Fruit fly (Drosophila melanogaster): ENCODE measurements around the gene oc.

oc gene

dm6 chrX:8627171-8627570 lies 23.3 kb downstream of the oc start (continued):
- no peak for TF ChIP-seq CG13123 (GFP tag; optimal IDR thresholded peaks at IDR 0.05)
- peak; percentile 89 for TF ChIP-seq vvl (GFP tag; IDR thresholded peaks at IDR 0.05)
- TF ChIP-seq CkIIα-i1 (GFP tag; IDR thresholded peaks at IDR 0.05), result no peak
- peak; percentile 77 for TF ChIP-seq row (GFP tag; IDR thresholded peaks at IDR 0.05)
- TF ChIP-seq CG17359 (tag; optimal IDR thresholded peaks at IDR 0.05), result peak; percentile 73
- no peak for TF ChIP-seq abd-A (tag; optimal IDR thresholded peaks at IDR 0.05)
- peak; percentile 35; the same call in 1 of the 3 replicates for TF ChIP-seq CG11093 (GFP tag; IDR thresholded peaks at IDR 0.05)
- TF ChIP-seq Hmr (GFP tag; optimal IDR thresholded peaks at IDR 0.05), result no peak
- peak; percentile 22; the same call in 1 of the 2 replicates for TF ChIP-seq CG5953 (GFP tag; IDR thresholded peaks at IDR 0.05)
- peak; percentile 30 for TF ChIP-seq en (GFP tag; optimal IDR thresholded peaks at IDR 0.05)
- no peak for TF ChIP-seq Dll (GFP tag; IDR thresholded peaks at IDR 0.05; ENCODE audit: partially characterized antibody)
- TF ChIP-seq fd102C (GFP tag; optimal IDR thresholded peaks at IDR 0.05), result no peak
- TF ChIP-seq gt (GFP tag; IDR thresholded peaks at IDR 0.05), result 0 out of 2 replicates have a peak, but pooled peaks have one; percentile 22
- TF ChIP-seq Myb (GFP tag; optimal IDR thresholded peaks at IDR 0.05), result peak; percentile 22
- no peak; the same call in 1 of the 2 replicates for TF ChIP-seq Gsc (GFP tag; IDR thresholded peaks at IDR 0.05)
- TF ChIP-seq dan (GFP tag; IDR thresholded peaks at IDR 0.05), result no peak
- no peak for TF ChIP-seq HLH54F (GFP tag; optimal IDR thresholded peaks at IDR 0.05)
- TF ChIP-seq lov (optimal IDR thresholded peaks at IDR 0.05), result no peak
- peak; percentile 83; the same call in 2 of the 3 replicates for TF ChIP-seq lov (GFP tag; IDR thresholded peaks at IDR 0.05)
- no peak for TF ChIP-seq bigmax (GFP tag; optimal IDR thresholded peaks at IDR 0.05)
- no peak for TF ChIP-seq CG14014 (GFP tag; IDR thresholded peaks at IDR 0.05)
- TF ChIP-seq kni (GFP tag; optimal IDR thresholded peaks at IDR 0.05), result peak; percentile 2
- TF ChIP-seq CG1832 (GFP tag; optimal IDR thresholded peaks at IDR 0.05), result no peak
- TF ChIP-seq gce (GFP tag; IDR thresholded peaks at IDR 0.05), result peak; percentile 63; the same call in 1 of the 3 replicates
- TF ChIP-seq al (GFP tag; IDR thresholded peaks at IDR 0.05), result no peak
- peak; percentile 54 for TF ChIP-seq mam (GFP tag; optimal IDR thresholded peaks at IDR 0.05)
- TF ChIP-seq CG6689 (GFP tag; IDR thresholded peaks at IDR 0.05), result peak; percentile 84
- peak; percentile 65 for TF ChIP-seq CG11695 (GFP tag; IDR thresholded peaks at IDR 0.05)
- peak; percentile 13 for TF ChIP-seq CG13624 (GFP tag; optimal IDR thresholded peaks at IDR 0.05)
- peak; percentile 64 for TF ChIP-seq CG16815 (GFP tag; optimal IDR thresholded peaks at IDR 0.05)
- no peak for TF ChIP-seq CG6683 (GFP tag; optimal IDR thresholded peaks at IDR 0.05)
- peak; percentile 56 for TF ChIP-seq CG4360 (GFP tag; IDR thresholded peaks at IDR 0.05)
- peak; percentile 1 to 18 for TF ChIP-seq Hr51 (GFP tag; optimal IDR thresholded peaks at IDR 0.05)
- no peak for TF ChIP-seq sug (tag; optimal IDR thresholded peaks at IDR 0.05)
- peak; percentile 60 for TF ChIP-seq peb (GFP tag; IDR thresholded peaks at IDR 0.05)
- TF ChIP-seq CG5245 (GFP tag; optimal IDR thresholded peaks at IDR 0.05), result peak; percentile 24
- TF ChIP-seq CG13287 (GFP tag; IDR thresholded peaks at IDR 0.05; ENCODE audit: partially characterized antibody), result no peak
- TF ChIP-seq Vsx1 (GFP tag; optimal IDR thresholded peaks at IDR 0.05), result peak; percentile 46
- no peak for TF ChIP-seq knrl (GFP tag; IDR thresholded peaks at IDR 0.05; ENCODE audit: partially characterized antibody)
- peak; percentile 81 for TF ChIP-seq Blimp-1 (GFP tag; optimal IDR thresholded peaks at IDR 0.05)
- TF ChIP-seq slp2 (GFP tag; optimal IDR thresholded peaks at IDR 0.05), result peak; percentile 86
- TF ChIP-seq Gug (GFP tag; IDR thresholded peaks at IDR 0.05), result peak; percentile 39; the same call in 2 of the 4 replicates
- peak; percentile 37; the same call in 1 of the 2 replicates for TF ChIP-seq seq (GFP tag; IDR thresholded peaks at IDR 0.05)
- TF ChIP-seq wek (GFP tag; optimal IDR thresholded peaks at IDR 0.05), result no peak
- TF ChIP-seq ind (GFP tag; optimal IDR thresholded peaks at IDR 0.05), result peak; percentile 33
- peak; percentile 45 for TF ChIP-seq CG8281 (tag; optimal IDR thresholded peaks at IDR 0.05)
- TF ChIP-seq ems (GFP tag; optimal IDR thresholded peaks at IDR 0.05), result peak; percentile 48
- TF ChIP-seq ci (GFP tag; IDR thresholded peaks at IDR 0.05), result peak; percentile 87
- TF ChIP-seq crc (GFP tag; optimal IDR thresholded peaks at IDR 0.05), result peak; percentile 43
- no peak for TF ChIP-seq her (GFP tag; optimal IDR thresholded peaks at IDR 0.05)
- TF ChIP-seq ranshi (GFP tag; IDR thresholded peaks at IDR 0.05), result peak; percentile 77; the same call in 1 of the 2 replicates
